Worm (Caenorhabditis elegans) whole organism, young adult: Measurements from ENCODE around the gene sfxn-1.1.

Experiments used
- B0019.2 ChIP-seq: fragments of 200-800 bp; sonication (Bioruptor generic); conservative IDR thresholded peaks from 2 replicates; pipeline ENCODE4 v1.3.6; 2022; ENCODE audit warnings: missing genetic modification reagents, missing genetic modification characterization, missing compliant biosample characterization
- B0261.1 ChIP-seq: sonication (generic microtip); optimal IDR thresholded peaks from 2 replicates; lab custom pipeline; 2016; ENCODE audit warnings: mild to moderate bottlenecking, missing genetic modification characterization, moderate library complexity, missing compliant biosample characterization
- C17E4.6 ChIP-seq: fragments of 200-800 bp; sonication (Bioruptor generic); IDR thresholded peaks from 2 replicates; pipeline ENCODE4 v1.3.6; 2022; ENCODE audit warnings: missing genetic modification reagents, missing genetic modification characterization, missing compliant biosample characterization
- D2030.7 ChIP-seq: fragments of 200-800 bp; sonication (Bioruptor generic); IDR thresholded peaks from 2 replicates; pipeline ENCODE4 v1.3.6; 2022; ENCODE audit warnings: missing genetic modification reagents, missing genetic modification characterization, missing compliant biosample characterization
- F22D6.2 ChIP-seq: sonication (generic microtip); optimal IDR thresholded peaks from 2 replicates; lab custom pipeline; 2016; ENCODE audit warnings: mild to moderate bottlenecking, missing genetic modification characterization, missing compliant biosample characterization
- F23B12.7 ChIP-seq: sonication (generic microtip); optimal IDR thresholded peaks from 2 replicates; lab custom pipeline; 2017; ENCODE audit warnings: missing genetic modification characterization, mild to moderate bottlenecking, missing compliant biosample characterization, antibody characterized with exemption, moderate library complexity; ENCODE audit not compliant: insufficient read depth
- F33H1.4 ChIP-seq: fragments of 200-800 bp; sonication (Bioruptor generic); IDR thresholded peaks from 2 replicates; pipeline ENCODE4 v1.3.6; 2022; ENCODE audit warnings: missing genetic modification reagents, missing genetic modification characterization, missing compliant biosample characterization
- F37B4.10 ChIP-seq: fragments of 200-800 bp; sonication (Bioruptor generic); IDR thresholded peaks from 2 replicates; pipeline ENCODE4 v1.3.6; 2022; ENCODE audit warnings: missing genetic modification characterization, missing compliant biosample characterization
- F49E8.2 ChIP-seq: sonication (generic microtip); optimal IDR thresholded peaks from 3 replicates; lab custom pipeline; 2017; ENCODE audit warnings: missing genetic modification characterization, mild to moderate bottlenecking, missing compliant biosample characterization, antibody characterized with exemption, moderate library complexity; ENCODE audit not compliant: insufficient read depth
- F52B5.7 ChIP-seq: sonication (generic microtip); optimal IDR thresholded peaks from 2 replicates; lab custom pipeline; 2016; ENCODE audit warnings: mild to moderate bottlenecking, missing genetic modification characterization, missing compliant biosample characterization
- F57A8.1 ChIP-seq: fragments of 200-800 bp; sonication (Bioruptor generic); optimal IDR thresholded peaks from 2 replicates; lab custom pipeline; 2018; ENCODE audit warnings: mild to moderate bottlenecking, missing genetic modification characterization, moderate library complexity, missing compliant biosample characterization
- F57C9.4 ChIP-seq: sonication (generic microtip); optimal IDR thresholded peaks from 2 replicates; lab custom pipeline; 2017; ENCODE audit warnings: mild to moderate bottlenecking, missing genetic modification characterization, missing compliant biosample characterization
- T07F8.4 ChIP-seq: sonication (generic microtip); optimal IDR thresholded peaks from 2 replicates; lab custom pipeline; 2016; ENCODE audit warnings: mild to moderate bottlenecking, missing genetic modification characterization, moderate library complexity, missing compliant biosample characterization
- Y56A3A.18 ChIP-seq: fragments of 200-800 bp; sonication (Bioruptor generic); IDR thresholded peaks from 2 replicates; pipeline ENCODE4 v1.3.6; 2022; ENCODE audit warnings: missing genetic modification reagents, missing genetic modification characterization, missing compliant biosample characterization
- Y67H2A.10 ChIP-seq: fragments of 200-800 bp; sonication (Bioruptor generic); conservative IDR thresholded peaks from 2 replicates; pipeline ENCODE4 v1.3.6; 2022; ENCODE audit warnings: missing genetic modification reagents, missing genetic modification characterization, missing compliant biosample characterization
- Y95B8A.8 ChIP-seq: fragments of 200-800 bp; sonication (Bioruptor generic); IDR thresholded peaks from 2 replicates; pipeline ENCODE4 v1.3.6; 2022; ENCODE audit warnings: missing genetic modification reagents, missing genetic modification characterization, missing compliant biosample characterization
- ZK185.1 ChIP-seq: sonication (generic microtip); optimal IDR thresholded peaks from 2 replicates; lab custom pipeline; 2016; ENCODE audit warnings: mild to moderate bottlenecking, missing genetic modification characterization, missing compliant biosample characterization; ENCODE audit not compliant: poor library complexity, severe bottlenecking
- aptf-3 ChIP-seq: fragments of 200-800 bp; sonication (Bioruptor generic); IDR thresholded peaks from 2 replicates; pipeline ENCODE4 v1.3.6; 2022; ENCODE audit warnings: missing genetic modification characterization, missing compliant biosample characterization
- athp-1 ChIP-seq: sonication (generic microtip); optimal IDR thresholded peaks from 2 replicates; lab custom pipeline; 2017; ENCODE audit warnings: mild to moderate bottlenecking, missing genetic modification characterization, missing compliant biosample characterization
- attf-5 ChIP-seq: fragments of 200-800 bp; sonication (Bioruptor generic); optimal IDR thresholded peaks from 2 replicates; lab custom pipeline; 2018; ENCODE audit warnings: mild to moderate bottlenecking, missing genetic modification characterization, missing compliant biosample characterization
- attf-6 ChIP-seq: fragments of 200-800 bp; sonication (Bioruptor generic); IDR thresholded peaks from 2 replicates; pipeline ENCODE4 v1.3.6; 2022; ENCODE audit warnings: missing genetic modification reagents, missing genetic modification characterization, missing compliant biosample characterization
- cebp-1 ChIP-seq, 2 experiments: fragments of 200-800 bp in 1 of 2; sonication (Bioruptor generic) in 1 of 2; sonication (generic microtip) in 1 of 2; IDR thresholded peaks in 1 of 2; optimal IDR thresholded peaks in 1 of 2; 2 replicates each; pipeline versions ENCODE4 v1.3.6 to Lab custom; 2017 to 2022; ENCODE audit warnings: missing compliant biosample characterization in 2 of 2, missing genetic modification characterization in 2 of 2, mild to moderate bottlenecking in 1 of 2, missing genetic modification reagents in 1 of 2, moderate library complexity in 1 of 2
- ceh-58 ChIP-seq: fragments of 200-800 bp; sonication (Bioruptor generic); IDR thresholded peaks from 2 replicates; pipeline ENCODE4 v1.3.6; 2022; ENCODE audit warnings: missing genetic modification characterization, missing compliant biosample characterization
- ceh-79 ChIP-seq: sonication (generic microtip); optimal IDR thresholded peaks from 2 replicates; lab custom pipeline; 2017; ENCODE audit warnings: mild to moderate bottlenecking, missing genetic modification characterization, missing compliant biosample characterization
- die-1 ChIP-seq: sonication (generic microtip); optimal IDR thresholded peaks from 2 replicates; lab custom pipeline; 2016; ENCODE audit warnings: missing genotype, mild to moderate bottlenecking, missing genetic modification characterization, missing compliant biosample characterization
- dox-1 ChIP-seq: fragments of 200-800 bp; sonication (Bioruptor generic); IDR thresholded peaks from 2 replicates; pipeline ENCODE4 v1.3.6; 2022; ENCODE audit warnings: missing genetic modification reagents, missing genetic modification characterization, missing compliant biosample characterization
- ets-4 ChIP-seq: fragments of 200-800 bp; sonication (Bioruptor generic); optimal IDR thresholded peaks from 2 replicates; lab custom pipeline; 2018; ENCODE audit warnings: mild to moderate bottlenecking, missing genetic modification characterization, missing compliant biosample characterization
- hrde-1 ChIP-seq: sonication (generic microtip); optimal IDR thresholded peaks from 2 replicates; lab custom pipeline; 2016; ENCODE audit warnings: missing genetic modification characterization, mild to moderate bottlenecking, missing compliant biosample characterization, moderate library complexity, missing genotype, missing genetic modification reagents, borderline replicate concordance
- let-607 ChIP-seq, 2 experiments: fragments of 200-800 bp in 1 of 2; sonication (Bioruptor generic) in 1 of 2; sonication (generic microtip) in 1 of 2; optimal IDR thresholded peaks; 2 replicates each; lab custom pipeline; 2016 to 2018; ENCODE audit warnings: mild to moderate bottlenecking in 2 of 2, missing compliant biosample characterization in 2 of 2, missing genetic modification characterization in 2 of 2, moderate library complexity in 2 of 2, missing genotype in 1 of 2
- lin-35 ChIP-seq, 3 experiments: fragments of 150-350 bp in 2 of 3; sonication (generic microtip) in 1 of 3; optimal IDR thresholded peaks; 2 replicates each; lab custom pipeline; 2014 to 2018; ENCODE audit warnings: missing biosample characterization in 3 of 3, missing genetic modification characterization in 3 of 3, missing genetic modification reagents in 3 of 3
- lir-1 ChIP-seq: fragments of 200-800 bp; sonication (Bioruptor generic); conservative IDR thresholded peaks from 2 replicates; pipeline ENCODE4 v1.3.6; 2022; ENCODE audit warnings: missing genetic modification reagents, missing genetic modification characterization, missing compliant biosample characterization
- madf-6 ChIP-seq: fragments of 200-800 bp; sonication (Bioruptor generic); IDR thresholded peaks from 2 replicates; pipeline ENCODE4 v1.3.6; 2022; ENCODE audit warnings: missing genetic modification reagents, missing genetic modification characterization, missing compliant biosample characterization
- mel-28 ChIP-seq: sonication (generic microtip); optimal IDR thresholded peaks from 2 replicates; lab custom pipeline; 2016; ENCODE audit warnings: borderline replicate concordance, mild to moderate bottlenecking, missing genetic modification characterization, missing compliant biosample characterization
- nfyb-1 ChIP-seq: fragments of 200-800 bp; sonication (Bioruptor generic); IDR thresholded peaks from 2 replicates; pipeline ENCODE4 v1.3.6; 2022; ENCODE audit warnings: missing genetic modification reagents, missing genetic modification characterization, missing compliant biosample characterization
- nhr-80 ChIP-seq: sonication (generic microtip); optimal IDR thresholded peaks from 2 replicates; lab custom pipeline; 2016; ENCODE audit warnings: missing genetic modification characterization, missing compliant biosample characterization
- snpc-1.3 ChIP-seq: sonication (generic microtip); optimal IDR thresholded peaks from 2 replicates; lab custom pipeline; 2017; ENCODE audit warnings: missing genetic modification characterization, mild to moderate bottlenecking, missing compliant biosample characterization, antibody characterized with exemption, moderate library complexity, missing genotype, missing genetic modification reagents; ENCODE audit not compliant: insufficient read depth
- snpc-4 ChIP-seq, 5 experiments: fragments of 150-350 bp in 1 of 5; sonication (generic microtip) in 4 of 5; optimal IDR thresholded peaks; 2 replicates each; lab custom pipeline; 2014 to 2018; ENCODE audit warnings: missing genetic modification characterization in 5 of 5, missing biosample characterization in 3 of 5, antibody characterized with exemption in 2 of 5, mild to moderate bottlenecking in 2 of 5, missing compliant biosample characterization in 2 of 5, missing genotype in 2 of 5, moderate library complexity in 2 of 5, missing genetic modification reagents in 1 of 5
- tbp1 ChIP-seq: fragments of 200-800 bp; sonication (Bioruptor generic); optimal IDR thresholded peaks from 2 replicates; lab custom pipeline; 2018; ENCODE audit warnings: mild to moderate bottlenecking, missing genetic modification characterization, missing compliant biosample characterization
- tbx-9 ChIP-seq: sonication (generic microtip); optimal IDR thresholded peaks from 2 replicates; lab custom pipeline; 2016; ENCODE audit warnings: borderline replicate concordance, missing genetic modification characterization, inconsistent platforms, missing compliant biosample characterization
- tlf-1 ChIP-seq: fragments of 200-800 bp; sonication (Bioruptor generic); optimal IDR thresholded peaks from 2 replicates; lab custom pipeline; 2018; ENCODE audit warnings: mild to moderate bottlenecking, missing genetic modification characterization, missing compliant biosample characterization
- xnd-1 ChIP-seq: sonication (generic microtip); optimal IDR thresholded peaks from 2 replicates; lab custom pipeline; 2016; ENCODE audit warnings: missing genotype, missing genetic modification reagents, missing genetic modification characterization, missing compliant biosample characterization
- zfh-2 ChIP-seq: fragments of 200-800 bp; sonication (Bioruptor generic); conservative IDR thresholded peaks from 2 replicates; pipeline ENCODE4 v1.3.6; 2022; ENCODE audit warnings: missing genetic modification reagents, missing genetic modification characterization, missing compliant biosample characterization
- zim-3 ChIP-seq: sonication (generic microtip); optimal IDR thresholded peaks from 2 replicates; lab custom pipeline; 2017; ENCODE audit warnings: mild to moderate bottlenecking, missing genetic modification characterization, moderate library complexity, missing compliant biosample characterization
- ztf-22 ChIP-seq: fragments of 200-800 bp; sonication (Bioruptor generic); optimal IDR thresholded peaks from 2 replicates; lab custom pipeline; 2018; ENCODE audit warnings: mild to moderate bottlenecking, missing genetic modification characterization, moderate library complexity, missing compliant biosample characterization
- ztf-25 ChIP-seq: fragments of 200-800 bp; sonication (Bioruptor generic); IDR thresholded peaks from 2 replicates; pipeline ENCODE4 v1.3.6; 2022; ENCODE audit warnings: missing genetic modification reagents, missing genetic modification characterization, missing compliant biosample characterization
- ztf-28 ChIP-seq: fragments of 200-800 bp; sonication (Bioruptor generic); IDR thresholded peaks from 2 replicates; pipeline ENCODE4 v1.3.6; 2022; ENCODE audit warnings: missing genetic modification reagents, missing genetic modification characterization, missing compliant biosample characterization
- ztf-6 ChIP-seq: fragments of 200-800 bp; sonication (Bioruptor generic); IDR thresholded peaks from 2 replicates; pipeline ENCODE4 v1.3.6; 2022; ENCODE audit warnings: missing genetic modification reagents, missing genetic modification characterization, missing compliant biosample characterization

sfxn-1.1 gene

ce11 chrII:9500926-9501325 is 17.8 kb downstream of the sfxn-1.1 start (continued):
- no peak for TF ChIP-seq ztf-28
- no peak for TF ChIP-seq hrde-1
- TF ChIP-seq Y95B8A.8 (GFP tag; lab: Robert Waterston, UW) = peak; percentile 69; the same call in 1 of the 2 replicates
- TF ChIP-seq F33H1.4 = no peak
- TF ChIP-seq nfyb-1 (GFP tag; lab: Robert Waterston, UW) = no peak
- TF ChIP-seq F52B5.7 (tag; lab: Kevin White, UChicago) = no peak
- TF ChIP-seq athp-1 (tag; lab: Kevin White, UChicago) = no peak
- TF ChIP-seq tbx-9 (tag; lab: Kevin White, UChicago) = no peak
- no peak for TF ChIP-seq madf-6 (GFP tag; lab: Robert Waterston, UW)
- peak; percentile 95 for TF ChIP-seq nhr-80
- TF ChIP-seq ceh-79 (tag; lab: Kevin White, UChicago) = no peak
- no peak for TF ChIP-seq mel-28 (tag; lab: Kevin White, UChicago)
- no peak for TF ChIP-seq tlf-1
- no peak for TF ChIP-seq C17E4.6 (GFP tag; lab: Robert Waterston, UW)
- TF ChIP-seq F22D6.2 (tag; lab: Kevin White, UChicago) = no peak
- no peak for TF ChIP-seq die-1 (tag; lab: Kevin White, UChicago)
- TF ChIP-seq aptf-3 (GFP tag; lab: Robert Waterston, UW) = no peak
- TF ChIP-seq ets-4 = peak; percentile 59
- no peak for TF ChIP-seq F57C9.4 (tag; lab: Kevin White, UChicago)
- TF ChIP-seq snpc-1.3 (tag; lab: Kevin White, UChicago) = no peak
- no peak for TF ChIP-seq F37B4.10 (GFP tag; lab: Robert Waterston, UW)
- no peak for TF ChIP-seq B0019.2 (GFP tag; lab: Robert Waterston, UW)
- TF ChIP-seq zim-3 (tag; lab: Kevin White, UChicago) = no peak
- no peak for TF ChIP-seq ceh-58 (GFP tag; lab: Robert Waterston, UW)
- TF ChIP-seq lir-1 = no peak
- peak; percentile 23 for TF ChIP-seq tbp1 (GFP tag; lab: Kevin White, UChicago)
- TF ChIP-seq D2030.7 (GFP tag; lab: Robert Waterston, UW) = no peak
- no peak for TF ChIP-seq ZK185.1 (tag; lab: Kevin White, UChicago)
- peak in 1 of 2 experiments; percentile 68 for TF ChIP-seq let-607 (tag; optimal IDR thresholded peaks at IDR 0.05; lab: Kevin White, UChicago)
- TF ChIP-seq ztf-25 (GFP tag; lab: Robert Waterston, UW) = no peak
- TF ChIP-seq F49E8.2 (tag; lab: Kevin White, UChicago) = no peak
- TF ChIP-seq B0261.1 (tag; lab: Kevin White, UChicago) = no peak
- TF ChIP-seq zfh-2 (GFP tag; lab: Robert Waterston, UW) = no peak
- no peak for TF ChIP-seq ztf-6 (GFP tag; lab: Robert Waterston, UW)
- no peak for TF ChIP-seq Y67H2A.10 (GFP tag; lab: Robert Waterston, UW)
- TF ChIP-seq F57A8.1 = no peak
- TF ChIP-seq cebp-1 (GFP tag; IDR thresholded peaks at IDR 0.05; lab: Robert Waterston, UW) = no peak
- peak; percentile 69 for TF ChIP-seq cebp-1 (tag; optimal IDR thresholded peaks at IDR 0.05; lab: Kevin White, UChicago)
- peak; percentile 56 for TF ChIP-seq ztf-22 (GFP tag; lab: Kevin White, UChicago)
- TF ChIP-seq attf-5 (GFP tag; lab: Kevin White, UChicago) = no peak
- no peak for TF ChIP-seq snpc-4 (GFP tag; optimal IDR thresholded peaks at IDR 0.05; lab: Kevin White, UChicago)
- no peak for TF ChIP-seq snpc-4 (tag; optimal IDR thresholded peaks at IDR 0.05; lab: Kevin White, UChicago)
- TF ChIP-seq xnd-1 = no peak
- no peak for TF ChIP-seq lin-35 (GFP tag; optimal IDR thresholded peaks at IDR 0.05; lab: Kevin White, UChicago)
- TF ChIP-seq F23B12.7 (tag; lab: Kevin White, UChicago) = no peak
- no peak for TF ChIP-seq attf-6 (GFP tag; lab: Robert Waterston, UW)
- TF ChIP-seq T07F8.4 (tag; lab: Kevin White, UChicago) = no peak
- TF ChIP-seq Y56A3A.18 (GFP tag; lab: Robert Waterston, UW) = 0 out of 2 replicates have a peak, but pooled peaks have one; percentile 14
- no peak for TF ChIP-seq dox-1
